Worm (Caenorhabditis elegans): Measurements from ENCODE around the gene str-256.

- TF ChIP-seq ces-1 (GFP tag; optimal IDR thresholded peaks at IDR 0.05) (no peak), nhr-76 (tag; optimal IDR thresholded peaks at IDR 0.05) (no peak), unc-62 (GFP tag; optimal IDR thresholded peaks at IDR 0.05) (no peak)
These were observed 6.8 kb downstream of the str-256 start, which contains the start of gene nhr-131 for ce11 chrV:494284-494683.

Measured in whole organism, mixed stage, embryonic.